Fruit fly (Drosophila melanogaster): ENCODE data around the gene CG10591.

- TF ChIP-seq Hr78 (GFP tag; optimal IDR thresholded peaks at IDR 0.05) (no peak), CG10431 (GFP tag; optimal IDR thresholded peaks at IDR 0.05) (no peak), pum (GFP tag; optimal IDR thresholded peaks at IDR 0.05) (no peak), trem (tag; optimal IDR thresholded peaks at IDR 0.05) (no peak), dm (GFP tag; optimal IDR thresholded peaks at IDR 0.05) (no peak), CG1603 (tag; optimal IDR thresholded peaks at IDR 0.05) (no peak), CG16863 (GFP tag; optimal IDR thresholded peaks at IDR 0.05) (no peak), BtbVII (GFP tag; optimal IDR thresholded peaks at IDR 0.05) (no peak), CG7963 (GFP tag; IDR thresholded peaks at IDR 0.05; ENCODE audit: partially characterized antibody) (no peak)
Measured at dm6 chr3L:5631917-5632316, 32.4 kb upstream of the CG10591 start.
